Fruit fly (Drosophila melanogaster) whole organism, embryonic: ENCODE measurements around the gene CG3088.
A peak's percentile ranks its signal among the peaks of the same experiment; 100 is the strongest.

Experiments used
- Abd-B ChIP-seq: fragments of 200-800 bp; sonication (Bioruptor generic); optimal IDR thresholded peaks from 2 replicates; lab custom pipeline; 2018; ENCODE audit warnings: missing biosample characterization, mild to moderate bottlenecking, missing genetic modification characterization, moderate library complexity
- Bgb ChIP-seq: fragments of 200-800 bp; sonication (Bioruptor generic); IDR thresholded peaks from 2 replicates; pipeline ENCODE4 v1.3.6; 2022; ENCODE audit warnings: missing biosample characterization, missing genetic modification characterization; ENCODE audit not compliant: partially characterized antibody
- CG10147 ChIP-seq: fragments of 200-800 bp; sonication (Bioruptor generic); optimal IDR thresholded peaks from 2 replicates; lab custom pipeline; 2019; ENCODE audit warnings: missing biosample characterization, mild to moderate bottlenecking, missing genetic modification characterization, moderate library complexity
- CG12942 ChIP-seq: fragments of 200-800 bp; sonication (Bioruptor generic); optimal IDR thresholded peaks from 3 replicates; lab custom pipeline; 2016; ENCODE audit warnings: missing biosample characterization, missing genetic modification characterization
- CG13287 ChIP-seq: fragments of 200-800 bp; sonication (Bioruptor generic); IDR thresholded peaks from 2 replicates; pipeline ENCODE4 v1.3.6; 2022; ENCODE audit warnings: missing biosample characterization, missing genetic modification characterization; ENCODE audit not compliant: partially characterized antibody
- CG14860 ChIP-seq: fragments of 200-800 bp; sonication (Bioruptor generic); IDR thresholded peaks from 3 replicates; pipeline ENCODE4 v1.3.6; 2022; ENCODE audit warnings: missing biosample characterization, missing genetic modification characterization; ENCODE audit not compliant: partially characterized antibody
- CG15479 ChIP-seq: fragments of 200-800 bp; sonication (Bioruptor generic); optimal IDR thresholded peaks from 3 replicates; lab custom pipeline; 2019; ENCODE audit warnings: missing biosample characterization, mild to moderate bottlenecking, missing genetic modification characterization, moderate library complexity
- CG16813 ChIP-seq: fragments of 200-800 bp; sonication (Bioruptor generic); IDR thresholded peaks from 3 replicates; pipeline ENCODE4 v1.3.6; 2022; ENCODE audit warnings: missing biosample characterization, missing genetic modification characterization; ENCODE audit not compliant: partially characterized antibody
- CG17361 ChIP-seq: fragments of 200-800 bp; sonication (Bioruptor generic); IDR thresholded peaks from 3 replicates; pipeline ENCODE4 v1.3.6; 2022; ENCODE audit warnings: missing biosample characterization, missing genetic modification characterization
- CG17385 ChIP-seq: fragments of 200-800 bp; sonication (Bioruptor generic); optimal IDR thresholded peaks from 3 replicates; lab custom pipeline; 2018; ENCODE audit warnings: missing biosample characterization, mild to moderate bottlenecking, missing genetic modification characterization
- CG2712 ChIP-seq: fragments of 200-800 bp; optimal IDR thresholded peaks from 3 replicates; lab custom pipeline; 2019; ENCODE audit warnings: missing biosample characterization, mild to moderate bottlenecking, missing genetic modification characterization, moderate library complexity
- CG31441 ChIP-seq: fragments of 200-800 bp; sonication (Bioruptor generic); IDR thresholded peaks from 2 replicates; pipeline ENCODE4 v1.3.6; 2022; ENCODE audit warnings: missing biosample characterization, missing genetic modification characterization
- CG34224 ChIP-seq: fragments of 200-800 bp; sonication (Bioruptor generic); IDR thresholded peaks from 3 replicates; pipeline ENCODE4 v1.3.6; 2022; ENCODE audit warnings: missing biosample characterization, missing genetic modification characterization; ENCODE audit not compliant: partially characterized antibody
- CG34422 ChIP-seq: fragments of 200-800 bp; sonication (Bioruptor generic); IDR thresholded peaks from 3 replicates; pipeline ENCODE4 v1.3.6; 2022; ENCODE audit warnings: missing biosample characterization, missing genetic modification characterization
- CG42726 ChIP-seq: fragments of 200-800 bp; sonication (Bioruptor generic); IDR thresholded peaks from 2 replicates; pipeline ENCODE4 v1.3.6; 2022; ENCODE audit warnings: missing biosample characterization, missing genetic modification characterization; ENCODE audit not compliant: partially characterized antibody
- CG5180 ChIP-seq: fragments of 200-800 bp; sonication (Bioruptor generic); optimal IDR thresholded peaks from 3 replicates; lab custom pipeline; 2017; ENCODE audit warnings: missing biosample characterization, missing genetic modification characterization, mild to moderate bottlenecking, moderate library complexity, missing genetic modification reagents
- CG6791 ChIP-seq: fragments of 200-800 bp; sonication (Bioruptor generic); IDR thresholded peaks from 3 replicates; pipeline ENCODE4 v1.3.6; 2022; ENCODE audit warnings: missing biosample characterization, missing genetic modification characterization; ENCODE audit not compliant: partially characterized antibody
- CG7963 ChIP-seq: fragments of 200-800 bp; sonication (Bioruptor generic); IDR thresholded peaks from 3 replicates; pipeline ENCODE4 v1.3.6; 2022; ENCODE audit warnings: missing biosample characterization, missing genetic modification characterization; ENCODE audit not compliant: partially characterized antibody
- CHES-1-like ChIP-seq: fragments of 200-800 bp; sonication (Bioruptor generic); optimal IDR thresholded peaks from 2 replicates; lab custom pipeline; 2016; ENCODE audit warnings: missing biosample characterization, missing genetic modification characterization
- CTCF ChIP-seq: fragments of 200-800 bp; sonication (Bioruptor generic); optimal IDR thresholded peaks from 2 replicates; lab custom pipeline; 2017; ENCODE audit warnings: missing biosample characterization, mild to moderate bottlenecking, missing genetic modification characterization, moderate library complexity
- Doc3 ChIP-seq: fragments of 200-800 bp; sonication (Bioruptor generic); IDR thresholded peaks from 3 replicates; pipeline ENCODE4 v1.3.6; 2022; ENCODE audit warnings: missing biosample characterization, missing genetic modification characterization; ENCODE audit not compliant: partially characterized antibody
- HLH4C ChIP-seq: fragments of 200-800 bp; sonication (Bioruptor generic); IDR thresholded peaks from 3 replicates; pipeline ENCODE4 v1.3.6; 2022; ENCODE audit warnings: missing biosample characterization, missing genetic modification characterization; ENCODE audit not compliant: partially characterized antibody
- HmgZ ChIP-seq: fragments of 200-800 bp; sonication (Bioruptor generic); optimal IDR thresholded peaks from 2 replicates; lab custom pipeline; 2018; ENCODE audit warnings: missing biosample characterization, mild to moderate bottlenecking, missing genetic modification characterization
- Lpt ChIP-seq: fragments of >200 bp; optimal IDR thresholded peaks from 2 replicates; lab custom pipeline; 2018; ENCODE audit warnings: missing biosample characterization, missing genetic modification characterization
- MESR4 ChIP-seq: fragments of 200-800 bp; sonication (Bioruptor generic); optimal IDR thresholded peaks from 2 replicates; lab custom pipeline; 2018; ENCODE audit warnings: missing biosample characterization, mild to moderate bottlenecking, missing genetic modification characterization, moderate library complexity
- Mad ChIP-seq: fragments of 200-800 bp; sonication (Bioruptor generic); optimal IDR thresholded peaks from 2 replicates; lab custom pipeline; 2016; ENCODE audit warnings: missing biosample characterization, missing genetic modification characterization
- Max ChIP-seq: fragments of 200-800 bp; sonication (Bioruptor generic); optimal IDR thresholded peaks from 2 replicates; lab custom pipeline; 2016; ENCODE audit warnings: missing biosample characterization, mild to moderate bottlenecking, missing genetic modification characterization
- Myb ChIP-seq: fragments of 200-800 bp; sonication (Bioruptor generic); optimal IDR thresholded peaks from 2 replicates; lab custom pipeline; 2016; ENCODE audit warnings: missing biosample characterization, missing genetic modification characterization
- Opbp ChIP-seq: fragments of 200-800 bp; sonication (Bioruptor generic); IDR thresholded peaks from 3 replicates; pipeline ENCODE4 v1.3.6; 2022; ENCODE audit warnings: missing biosample characterization, missing genetic modification characterization; ENCODE audit not compliant: partially characterized antibody
- Poxn ChIP-seq: fragments of 200-800 bp; sonication (Bioruptor generic); IDR thresholded peaks from 2 replicates; pipeline ENCODE4 v1.3.6; 2022; ENCODE audit warnings: missing biosample characterization, missing genetic modification characterization
- Sry-δ ChIP-seq: fragments of 200-800 bp; sonication (Bioruptor generic); optimal IDR thresholded peaks from 2 replicates; lab custom pipeline; 2016; ENCODE audit warnings: missing biosample characterization, missing genetic modification characterization
- YL-1 ChIP-seq: fragments of 200-800 bp; sonication (Bioruptor generic); optimal IDR thresholded peaks from 3 replicates; lab custom pipeline; 2017; ENCODE audit warnings: missing biosample characterization, mild to moderate bottlenecking, missing genetic modification characterization
- amos ChIP-seq: fragments of 200-800 bp; sonication (Bioruptor generic); IDR thresholded peaks from 2 replicates; pipeline ENCODE4 v1.3.6; 2022; ENCODE audit warnings: missing biosample characterization, missing genetic modification characterization; ENCODE audit not compliant: partially characterized antibody
- bbx ChIP-seq: fragments of 200-800 bp; sonication (Bioruptor generic); IDR thresholded peaks from 2 replicates; pipeline ENCODE4 v1.3.6; 2022; ENCODE audit warnings: missing biosample characterization, missing genetic modification characterization; ENCODE audit not compliant: partially characterized antibody
- cwo ChIP-seq: fragments of 200-800 bp; sonication (Bioruptor generic); optimal IDR thresholded peaks from 3 replicates; lab custom pipeline; 2017; ENCODE audit warnings: missing biosample characterization, missing genetic modification characterization, mild to moderate bottlenecking, moderate library complexity, missing genetic modification reagents
- dati ChIP-seq: fragments of 200-800 bp; sonication (Bioruptor generic); IDR thresholded peaks from 2 replicates; pipeline ENCODE4 v1.3.6; 2022; ENCODE audit warnings: missing biosample characterization, missing genetic modification characterization
- dm ChIP-seq: fragments of 200-800 bp; sonication (Bioruptor generic); optimal IDR thresholded peaks from 3 replicates; lab custom pipeline; 2016; ENCODE audit warnings: missing biosample characterization, missing genetic modification characterization
- dmrt99B ChIP-seq: fragments of 200-800 bp; sonication (Bioruptor generic); optimal IDR thresholded peaks from 2 replicates; lab custom pipeline; 2018; ENCODE audit warnings: missing biosample characterization, mild to moderate bottlenecking, missing genetic modification characterization, moderate library complexity
- fd3F ChIP-seq: fragments of 200-800 bp; sonication (Bioruptor generic); optimal IDR thresholded peaks from 2 replicates; lab custom pipeline; 2018; ENCODE audit warnings: missing biosample characterization, mild to moderate bottlenecking, missing genetic modification characterization, moderate library complexity
- inv ChIP-seq: fragments of 200-800 bp; sonication (Bioruptor generic); IDR thresholded peaks from 2 replicates; pipeline ENCODE4 v1.3.6; 2022; ENCODE audit warnings: missing biosample characterization, missing genetic modification characterization; ENCODE audit not compliant: partially characterized antibody
- lmd ChIP-seq: fragments of 200-800 bp; sonication (Bioruptor generic); IDR thresholded peaks from 2 replicates; pipeline ENCODE4 v1.3.6; 2022; ENCODE audit warnings: missing biosample characterization, missing genetic modification characterization
- nerfin-2 ChIP-seq: fragments of 200-800 bp; sonication (Bioruptor generic); IDR thresholded peaks from 2 replicates; pipeline ENCODE4 v1.3.6; 2022; ENCODE audit warnings: missing biosample characterization, missing genetic modification characterization; ENCODE audit not compliant: partially characterized antibody
- org-1 ChIP-seq: fragments of 200-800 bp; sonication (Bioruptor generic); optimal IDR thresholded peaks from 2 replicates; lab custom pipeline; 2017; ENCODE audit warnings: missing biosample characterization, missing genetic modification characterization
- psq ChIP-seq: fragments of 200-800 bp; sonication (Bioruptor generic); optimal IDR thresholded peaks from 2 replicates; lab custom pipeline; 2017; ENCODE audit warnings: missing biosample characterization, missing genetic modification characterization
- sna ChIP-seq: fragments of 200-800 bp; sonication (Bioruptor generic); IDR thresholded peaks from 2 replicates; pipeline ENCODE4 v1.3.6; 2022; ENCODE audit warnings: missing biosample characterization, missing genetic modification characterization; ENCODE audit not compliant: partially characterized antibody
- stwl ChIP-seq: fragments of 200-800 bp; sonication (Bioruptor generic); optimal IDR thresholded peaks from 3 replicates; lab custom pipeline; 2018; ENCODE audit warnings: missing biosample characterization, mild to moderate bottlenecking, missing genetic modification characterization, moderate library complexity
- vnd ChIP-seq: fragments of 200-800 bp; sonication (Bioruptor generic); IDR thresholded peaks from 3 replicates; pipeline ENCODE4 v1.3.6; 2022; ENCODE audit warnings: missing biosample characterization, missing genetic modification characterization; ENCODE audit not compliant: partially characterized antibody
- wor ChIP-seq: fragments of 200-800 bp; sonication (Bioruptor generic); IDR thresholded peaks from 2 replicates; pipeline ENCODE4 v1.3.6; 2022; ENCODE audit warnings: missing biosample characterization, missing genetic modification characterization

The CG3088 gene

dm6 chr3L:9628376-9628775 lies 27.3 kb upstream of the CG3088 start, which contains the start of gene Cyp40:
Gene Cyp40 (plus strand): TSS chr3L:9628676.
- TF ChIP-seq wor (GFP tag; lab: Robert Waterston, UW), result no peak
- TF ChIP-seq dmrt99B (tag; lab: Kevin White, UChicago), result no peak
- no peak for TF ChIP-seq psq (GFP tag; lab: Kevin White, UChicago)
- no peak for TF ChIP-seq stwl (tag; lab: Kevin White, UChicago)
- no peak for TF ChIP-seq CG5180 (GFP tag; lab: Kevin White, UChicago)
- no peak for TF ChIP-seq CG17385 (GFP tag; lab: Kevin White, UChicago)
- no peak for TF ChIP-seq CG17361
- no peak for TF ChIP-seq CG10147 (GFP tag; lab: Kevin White, UChicago)
- TF ChIP-seq org-1 (GFP tag; lab: Kevin White, UChicago), result no peak
- no peak for TF ChIP-seq CG31441 (GFP tag; lab: Robert Waterston, UW)
- TF ChIP-seq Lpt (GFP tag; lab: Kevin White, UChicago), result no peak
- TF ChIP-seq MESR4 (GFP tag; lab: Kevin White, UChicago), result no peak
- TF ChIP-seq CG12942, result no peak
- TF ChIP-seq Poxn (GFP tag; lab: Robert Waterston, UW), result no peak
- no peak for TF ChIP-seq CG2712
- no peak for TF ChIP-seq Mad (GFP tag; lab: Kevin White, UChicago)
- TF ChIP-seq fd3F (GFP tag; lab: Kevin White, UChicago), result no peak
- no peak for TF ChIP-seq dati (GFP tag; lab: Robert Waterston, UW)

- TF ChIP-seq cwo (GFP tag; lab: Kevin White, UChicago) (peak; percentile 71), CG14860 (GFP tag; lab: Robert Waterston, UW) (peak; percentile 62; the same call in 2 of the 3 replicates), CG15479 (GFP tag; lab: Kevin White, UChicago) (no peak), CG42726 (no peak), Sry-δ (peak; percentile 78), vnd (GFP tag; lab: Robert Waterston, UW) (peak; percentile 66), Opbp (GFP tag; lab: Robert Waterston, UW) (peak; percentile 79; the same call in 2 of the 3 replicates), CG7963 (GFP tag; lab: Robert Waterston, UW) (0 out of 3 replicates have a peak, but pooled peaks have one; percentile 45), MESR4 (GFP tag; lab: Kevin White, UChicago) (peak; percentile 34), Max (peak; percentile 50), CG34224 (GFP tag; lab: Robert Waterston, UW) (peak; percentile 87), bbx (GFP tag; lab: Robert Waterston, UW) (peak; percentile 75), dm (peak; percentile 95), Bgb (GFP tag; lab: Robert Waterston, UW) (peak; percentile 78), sna (GFP tag; lab: Robert Waterston, UW) (peak; percentile 49; the same call in 1 of the 2 replicates), YL-1 (GFP tag; lab: Kevin White, UChicago) (peak; percentile 69), CG34422 (peak; percentile 13; the same call in 1 of the 3 replicates), amos (GFP tag; lab: Robert Waterston, UW) (peak; percentile 82), inv (GFP tag; lab: Robert Waterston, UW) (peak; percentile 62), CG16813 (peak; percentile 77), CG6791 (GFP tag; lab: Robert Waterston, UW) (peak; percentile 72), lmd (GFP tag; lab: Robert Waterston, UW) (no peak), CG13287 (GFP tag; lab: Robert Waterston, UW) (peak; percentile 87), HmgZ (tag; lab: Kevin White, UChicago) (peak; percentile 30), CHES-1-like (peak; percentile 14), nerfin-2 (GFP tag; lab: Robert Waterston, UW) (peak; percentile 66; the same call in 1 of the 2 replicates), Myb (peak; percentile 38), CTCF (GFP tag; lab: Kevin White, UChicago) (peak; percentile 34), HLH4C (GFP tag; lab: Robert Waterston, UW) (peak; percentile 71), Doc3 (GFP tag; lab: Robert Waterston, UW) (peak; percentile 74; the same call in 2 of the 3 replicates), Abd-B (no peak)
Observed at dm6 chr3L:9624014-9624413, 22.9 kb upstream of the CG3088 start, which contains the start of gene CG3335. Gene CG3335 (plus strand): TSS chr3L:9624237.
